Worm (Caenorhabditis elegans): ENCODE data around the gene egl-3.

Gene egl-3

DNA sequence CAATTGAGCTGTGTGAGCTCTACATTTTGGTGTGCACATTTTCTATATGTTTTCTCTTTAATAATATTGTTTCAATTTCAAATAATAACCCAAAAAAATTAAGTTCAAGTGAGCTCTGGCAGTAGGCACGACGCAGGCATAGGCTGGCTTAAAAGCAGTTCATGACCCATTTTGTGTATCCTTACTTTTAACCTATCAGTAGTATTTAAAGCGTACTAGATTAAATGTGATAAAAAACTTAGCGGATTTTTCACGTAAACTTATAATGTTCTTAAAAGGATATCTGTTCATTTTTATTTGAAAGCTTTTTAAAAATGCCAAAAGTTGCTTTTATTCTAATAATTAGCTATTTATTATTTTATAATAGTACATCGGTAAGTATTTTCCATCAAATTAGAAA lies 50.2 kb downstream of the egl-3 start, which contains the start of gene C08B6.6:
C08B6.6 (plus strand) TSS at position 301 of the 400 bp plus-strand sequence.
- no peak for TF ChIP-seq nhr-76 (tag; optimal IDR thresholded peaks at IDR 0.05)

DNA sequence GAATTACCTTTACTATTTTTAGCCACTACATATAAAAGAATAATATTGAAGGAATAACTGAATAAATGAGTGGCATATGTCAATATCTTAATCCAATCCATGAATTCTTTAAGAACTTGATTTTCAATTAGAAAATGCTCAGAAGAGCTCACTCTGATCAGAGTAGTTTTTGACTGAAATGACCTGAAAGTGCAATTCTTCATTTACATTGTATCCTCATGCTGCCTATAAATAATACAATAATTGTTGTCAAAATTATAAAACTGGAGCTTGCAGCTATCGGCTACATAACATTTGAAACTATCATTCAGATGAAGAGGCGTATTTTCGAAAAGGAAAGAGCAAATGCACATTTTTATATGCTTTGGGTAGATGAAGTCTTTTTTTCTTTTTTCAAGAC lies 50.9 kb downstream of the egl-3 start, which contains the start of gene srxa-19:
srxa-19 (minus strand) TSS at position 101 of the 400 bp plus-strand sequence.
- TF ChIP-seq ceh-16 (tag; optimal IDR thresholded peaks at IDR 0.05) = no peak
- TF ChIP-seq jun-1 (tag; optimal IDR thresholded peaks at IDR 0.05) = no peak
- no peak for TF ChIP-seq lin-15B (tag; optimal IDR thresholded peaks at IDR 0.05)
- no peak for TF ChIP-seq ztf-4 (tag; optimal IDR thresholded peaks at IDR 0.05)
- TF ChIP-seq egl-27 (tag; optimal IDR thresholded peaks at IDR 0.05) = no peak
- TF ChIP-seq sea-2 (GFP tag; optimal IDR thresholded peaks at IDR 0.05) = no peak

DNA sequence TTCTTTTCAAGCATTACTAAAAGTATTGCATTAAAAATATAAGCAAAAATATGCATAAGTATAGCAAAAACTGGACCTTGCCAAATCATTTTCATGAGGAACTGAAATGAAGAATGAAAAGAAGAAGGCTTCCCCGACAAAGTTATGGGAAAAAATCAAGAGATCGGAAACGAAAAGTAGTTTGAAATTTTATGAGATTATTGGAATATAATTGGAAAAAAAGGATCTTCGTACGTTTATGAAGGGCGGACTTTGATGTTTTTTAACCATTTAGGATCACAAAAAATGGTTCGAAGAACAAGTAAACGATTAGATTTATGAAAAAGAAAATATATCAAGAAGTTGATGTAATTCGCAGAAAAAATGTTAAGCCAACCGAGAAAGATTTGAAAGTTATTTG lies 52.7 kb downstream of the egl-3 start, which contains the start of gene srxa-18:
srxa-18 (minus strand) TSS at position 100 of the 400 bp plus-strand sequence.
- no peak for TF ChIP-seq ZK546.5 (tag; optimal IDR thresholded peaks at IDR 0.05)
- no peak for TF ChIP-seq lin-39 (tag; optimal IDR thresholded peaks at IDR 0.05)
- TF ChIP-seq hmg-11 (tag; optimal IDR thresholded peaks at IDR 0.05) = no peak
- TF ChIP-seq nhr-25 (tag; optimal IDR thresholded peaks at IDR 0.05) = no peak
- no peak for TF ChIP-seq daf-12 (tag; optimal IDR thresholded peaks at IDR 0.05)
- TF ChIP-seq lsy-12 (tag; optimal IDR thresholded peaks at IDR 0.05) = no peak
- TF ChIP-seq fkh-2 (tag; optimal IDR thresholded peaks at IDR 0.05) = no peak
- TF ChIP-seq nhr-23 (tag; optimal IDR thresholded peaks at IDR 0.05) = no peak
- no peak for TF ChIP-seq ama-1 (optimal IDR thresholded peaks at IDR 0.05)
- TF ChIP-seq mdl-1 (tag; optimal IDR thresholded peaks at IDR 0.05) = no peak
- no peak for TF ChIP-seq pha-4 (tag; optimal IDR thresholded peaks at IDR 0.05)
- no peak for TF ChIP-seq ceh-9 (tag; optimal IDR thresholded peaks at IDR 0.05)
- no peak for TF ChIP-seq nhr-77 (tag; optimal IDR thresholded peaks at IDR 0.05)
- TF ChIP-seq fkh-10 (GFP tag; optimal IDR thresholded peaks at IDR 0.05) = no peak
- no peak for TF ChIP-seq skn-1 (tag; optimal IDR thresholded peaks at IDR 0.05)
- no peak for TF ChIP-seq nfya-1 (tag; optimal IDR thresholded peaks at IDR 0.05; ENCODE audit: insufficient read depth)
- TF ChIP-seq zag-1 (tag; optimal IDR thresholded peaks at IDR 0.05) = no peak
- no peak for TF ChIP-seq nhr-12 (tag; optimal IDR thresholded peaks at IDR 0.05)
